Worm (Caenorhabditis elegans) whole organism, L4 larva: ENCODE measurements around the gene K08D8.9.
"Not testable (repeated sequence)": the region's sequence is repeated elsewhere in the genome, so short reads cannot be mapped to it uniquely, and the experiment has no call there.

ENCODE experiments used
- D1046.2 ChIP-seq: fragments of 200-800 bp; sonication (Bioruptor generic); IDR thresholded peaks from 2 replicates; pipeline ENCODE4 v1.3.6; 2022; ENCODE audit warnings: missing genetic modification characterization, missing compliant biosample characterization
- F26F4.8 ChIP-seq: fragments of 200-800 bp; sonication (Bioruptor generic); conservative IDR thresholded peaks from 2 replicates; pipeline ENCODE4 v1.3.6; 2022; ENCODE audit warnings: missing genetic modification characterization, missing compliant biosample characterization
- F37D6.2 ChIP-seq: sonication (generic microtip); optimal IDR thresholded peaks from 2 replicates; lab custom pipeline; 2016; ENCODE audit warnings: mild to moderate bottlenecking, missing genetic modification characterization, missing compliant biosample characterization
- F49E8.2 ChIP-seq: sonication (generic microtip); optimal IDR thresholded peaks from 2 replicates; lab custom pipeline; 2016; ENCODE audit warnings: missing compliant biosample characterization, mild to moderate bottlenecking, missing genetic modification characterization, borderline replicate concordance
- R02D3.7 ChIP-seq: fragments of 150-350 bp; sonication (generic microtip); optimal IDR thresholded peaks from 3 replicates; lab custom pipeline; 2014; ENCODE audit warnings: missing biosample characterization, missing genetic modification characterization
- ZK546.5 ChIP-seq, 2 experiments: sonication (generic microtip); optimal IDR thresholded peaks; 2 replicates each; lab custom pipeline; 2017; ENCODE audit warnings: missing biosample characterization in 2 of 2, missing genetic modification characterization in 2 of 2
- aha-1 ChIP-seq: fragments of 150-350 bp; peaks from one replicate; lab custom pipeline; 2014; ENCODE audit warnings: missing biosample characterization, missing genetic modification characterization
- arid-1 ChIP-seq: fragments of 200-800 bp; sonication (Bioruptor generic); conservative IDR thresholded peaks from 2 replicates; pipeline ENCODE4 v1.3.6; 2022; ENCODE audit warnings: missing genetic modification reagents, missing genetic modification characterization, missing compliant biosample characterization
- ceh-20 ChIP-seq: fragments of 200-800 bp; sonication (Bioruptor generic); IDR thresholded peaks from 2 replicates; pipeline ENCODE4 v1.3.6; 2022; ENCODE audit warnings: missing genetic modification reagents, missing genetic modification characterization, missing compliant biosample characterization
- ceh-62 ChIP-seq: sonication (generic microtip); optimal IDR thresholded peaks from 2 replicates; lab custom pipeline; 2017; ENCODE audit warnings: missing biosample characterization, missing genetic modification characterization
- cey-2 ChIP-seq: sonication (generic microtip); optimal IDR thresholded peaks from 3 replicates; lab custom pipeline; 2017; ENCODE audit warnings: missing genetic modification characterization, mild to moderate bottlenecking, missing compliant biosample characterization, antibody characterized with exemption, borderline replicate concordance; ENCODE audit not compliant: insufficient read depth
- daf-16 ChIP-seq, 3 experiments: sonication (generic microtip); optimal IDR thresholded peaks; 2 replicates each; lab custom pipeline; 2016 to 2017; ENCODE audit warnings: missing genetic modification characterization in 3 of 3, missing genetic modification reagents in 3 of 3, mild to moderate bottlenecking in 2 of 3, missing compliant biosample characterization in 2 of 3, missing biosample characterization in 1 of 3, moderate library complexity in 1 of 3
- dmd-6 ChIP-seq: fragments of 200-800 bp; sonication (Bioruptor generic); IDR thresholded peaks from 2 replicates; pipeline ENCODE4 v1.3.6; 2022; ENCODE audit warnings: missing genetic modification reagents, missing genetic modification characterization, missing compliant biosample characterization
- dmd-8 ChIP-seq: fragments of 200-800 bp; sonication (Bioruptor generic); IDR thresholded peaks from 2 replicates; pipeline ENCODE4 v1.3.6; 2022; ENCODE audit warnings: missing genetic modification characterization, missing compliant biosample characterization
- dve-1 ChIP-seq: sonication (generic microtip); optimal IDR thresholded peaks from 2 replicates; lab custom pipeline; 2017; ENCODE audit warnings: antibody characterized with exemption, mild to moderate bottlenecking, missing genetic modification characterization, missing compliant biosample characterization; ENCODE audit not compliant: insufficient read depth
- fos-1 ChIP-seq: fragments of 150-350 bp; optimal IDR thresholded peaks from 2 replicates; lab custom pipeline; 2014; ENCODE audit warnings: missing biosample characterization, missing genetic modification characterization
- gei-8 ChIP-seq: fragments of 200-800 bp; sonication (Bioruptor generic); optimal IDR thresholded peaks from 2 replicates; lab custom pipeline; 2018; ENCODE audit warnings: mild to moderate bottlenecking, missing genetic modification characterization, missing compliant biosample characterization
- hlh-11 ChIP-seq: fragments of 200-800 bp; sonication (Bioruptor generic); optimal IDR thresholded peaks from 2 replicates; lab custom pipeline; 2018; ENCODE audit warnings: mild to moderate bottlenecking, missing genetic modification characterization, missing compliant biosample characterization
- lin-1 ChIP-seq: fragments of 200-800 bp; sonication (Bioruptor generic); IDR thresholded peaks from 2 replicates; pipeline ENCODE4 v1.3.6; 2022; ENCODE audit warnings: missing genetic modification reagents, missing genetic modification characterization, missing compliant biosample characterization
- lir-3 ChIP-seq: sonication (generic microtip); optimal IDR thresholded peaks from 2 replicates; lab custom pipeline; 2016; ENCODE audit warnings: mild to moderate bottlenecking, missing genetic modification characterization, missing compliant biosample characterization
- lsy-2 ChIP-seq, 2 experiments: fragments of 150-350 bp in 1 of 2; sonication (generic microtip) in 1 of 2; optimal IDR thresholded peaks; 2 replicates each; lab custom pipeline; 2014 to 2017; ENCODE audit warnings: missing biosample characterization in 2 of 2, missing genetic modification characterization in 2 of 2
- nhr-111 ChIP-seq: fragments of 200-800 bp; sonication (Bioruptor generic); optimal IDR thresholded peaks from 2 replicates; lab custom pipeline; 2018; ENCODE audit warnings: mild to moderate bottlenecking, missing genetic modification characterization, missing compliant biosample characterization
- nhr-28 ChIP-seq: fragments of 150-350 bp; optimal IDR thresholded peaks from 2 replicates; lab custom pipeline; 2014; ENCODE audit warnings: missing biosample characterization, missing genetic modification characterization
- nhr-48 ChIP-seq: sonication (generic microtip); optimal IDR thresholded peaks from 2 replicates; lab custom pipeline; 2016; ENCODE audit warnings: mild to moderate bottlenecking, missing genetic modification characterization, missing compliant biosample characterization
- nhr-77 ChIP-seq: fragments of 150-350 bp; optimal IDR thresholded peaks from 2 replicates; lab custom pipeline; 2014; ENCODE audit warnings: missing biosample characterization, missing genetic modification characterization
- pha-4 ChIP-seq, 2 experiments: fragments of 150-350 bp in 1 of 2; fragments of 200-800 bp in 1 of 2; sonication (Bioruptor generic) in 1 of 2; IDR thresholded peaks in 1 of 2; optimal IDR thresholded peaks in 1 of 2; 2 replicates each; pipeline versions ENCODE4 v1.3.6 to Lab custom; 2014 to 2022; ENCODE audit warnings: missing genetic modification characterization in 2 of 2, missing genetic modification reagents in 2 of 2, missing biosample characterization in 1 of 2, missing compliant biosample characterization in 1 of 2
- php-3 ChIP-seq: fragments of 200-800 bp; sonication (Bioruptor generic); IDR thresholded peaks from 2 replicates; pipeline ENCODE4 v1.3.6; 2022; ENCODE audit warnings: missing genetic modification reagents, missing genetic modification characterization, missing compliant biosample characterization
- pqm-1 ChIP-seq: sonication (generic microtip); optimal IDR thresholded peaks from 2 replicates; lab custom pipeline; 2017; ENCODE audit warnings: missing biosample characterization, missing genetic modification characterization
- snpc-1.2 ChIP-seq: fragments of 200-800 bp; sonication (Bioruptor generic); IDR thresholded peaks from 2 replicates; pipeline ENCODE4 v1.3.6; 2022; ENCODE audit warnings: missing genetic modification reagents, missing genetic modification characterization, missing compliant biosample characterization
- spr-1 ChIP-seq: sonication (generic microtip); optimal IDR thresholded peaks from 2 replicates; lab custom pipeline; 2016; ENCODE audit warnings: mild to moderate bottlenecking, missing genetic modification characterization, missing compliant biosample characterization
- spr-3 ChIP-seq: fragments of 200-800 bp; sonication (Bioruptor generic); optimal IDR thresholded peaks from 2 replicates; lab custom pipeline; 2018; ENCODE audit warnings: mild to moderate bottlenecking, missing genetic modification characterization, missing compliant biosample characterization
- tra-1 ChIP-seq: fragments of 200-800 bp; sonication (Bioruptor generic); IDR thresholded peaks from 2 replicates; pipeline ENCODE4 v1.3.6; 2022; ENCODE audit warnings: missing genetic modification reagents, missing genetic modification characterization, missing compliant biosample characterization
- unc-130 ChIP-seq: sonication (generic microtip); optimal IDR thresholded peaks from 2 replicates; lab custom pipeline; 2016; ENCODE audit warnings: missing genetic modification reagents, missing genetic modification characterization, missing compliant biosample characterization
- unc-39 ChIP-seq: sonication (generic microtip); optimal IDR thresholded peaks from 2 replicates; lab custom pipeline; 2017; ENCODE audit warnings: missing biosample characterization, missing genetic modification characterization
- unc-62 ChIP-seq, 3 experiments: fragments of 150-350 bp in 1 of 3; sonication (generic microtip); optimal IDR thresholded peaks in 2 of 3; peaks in 1 of 3; 1 replicate in 1 of 3; 2 replicates in 2 of 3; lab custom pipeline; 2014 to 2017; ENCODE audit warnings: missing biosample characterization in 3 of 3, missing genetic modification characterization in 3 of 3, missing genetic modification reagents in 3 of 3, missing genotype in 1 of 3

Gene K08D8.9

DNA sequence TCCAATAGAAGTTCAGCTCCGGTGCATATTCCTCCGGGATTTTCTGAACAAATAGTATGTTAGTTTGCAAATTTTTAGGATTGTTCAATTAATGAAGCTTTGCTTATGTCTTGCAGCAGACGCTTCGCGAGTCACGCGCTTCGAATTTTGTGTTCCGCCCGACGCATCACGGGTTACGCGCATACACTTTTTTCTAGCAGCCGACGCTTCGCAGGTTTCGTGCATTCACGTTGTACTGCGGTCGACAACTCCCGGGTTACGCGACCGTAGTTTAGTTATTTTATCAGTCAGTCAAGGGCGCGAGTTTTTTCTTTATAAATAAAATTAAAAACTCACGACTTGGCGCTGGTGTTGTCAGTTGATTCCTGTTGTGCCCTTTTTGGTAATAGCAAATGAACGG is 29.7 kb upstream of the K08D8.9 start:
- TF ChIP-seq arid-1 (GFP tag; lab: Robert Waterston, UW) (no peak), R02D3.7 (no peak), ZK546.5 (tag; optimal IDR thresholded peaks at IDR 0.05; lab: Kevin White, UChicago) (no peak), unc-39 (tag; lab: Kevin White, UChicago) (no peak), unc-62 (GFP tag; optimal IDR thresholded peaks at IDR 0.05 in 1 of 2; lab: Kevin White, UChicago) (no peak), unc-62 (tag; optimal IDR thresholded peaks at IDR 0.05; lab: Kevin White, UChicago) (no peak), spr-3 (no peak), lsy-2 (tag; optimal IDR thresholded peaks at IDR 0.05; lab: Kevin White, UChicago) (no peak), lir-3 (tag; lab: Kevin White, UChicago) (no peak), tra-1 (no peak), cey-2 (tag; lab: Kevin White, UChicago) (no peak), dmd-8 (GFP tag; lab: Robert Waterston, UW) (no peak), ceh-20 (GFP tag; lab: Robert Waterston, UW) (no peak), nhr-77 (tag; lab: Kevin White, UChicago) (no peak), snpc-1.2 (no peak)

- TF ChIP-seq php-3 (GFP tag; lab: Robert Waterston, UW) (peak; percentile 70), nhr-28 (tag; lab: Kevin White, UChicago) (peak; percentile 8), dmd-6 (GFP tag; lab: Robert Waterston, UW) (peak; percentile 21; the same call in 1 of the 2 replicates), nhr-111 (no peak)
Observed at ce11 chrIV:12870315-12870714, 29.2 kb upstream of the K08D8.9 start.

ce11 chrIV:12871445-12871947 is 28.0 kb upstream of the K08D8.9 start, which contains the start of gene clec-187:
clec-187 (minus strand) TSS chrIV:12871495.
- no peak for TF ChIP-seq daf-16 (GFP tag; optimal IDR thresholded peaks at IDR 0.05; lab: Kevin White, UChicago)
- peak; percentile 46 for TF ChIP-seq daf-16 (tag; optimal IDR thresholded peaks at IDR 0.05; lab: Kevin White, UChicago)
- no peak for TF ChIP-seq unc-62 (GFP tag; optimal IDR thresholded peaks at IDR 0.05 in 1 of 2; lab: Kevin White, UChicago)
- TF ChIP-seq unc-62 (tag; optimal IDR thresholded peaks at IDR 0.05; lab: Kevin White, UChicago), result no peak
- peak; percentile 58 for TF ChIP-seq aha-1
- peak; percentile 5 for TF ChIP-seq dve-1 (tag; lab: Kevin White, UChicago)

DNA sequence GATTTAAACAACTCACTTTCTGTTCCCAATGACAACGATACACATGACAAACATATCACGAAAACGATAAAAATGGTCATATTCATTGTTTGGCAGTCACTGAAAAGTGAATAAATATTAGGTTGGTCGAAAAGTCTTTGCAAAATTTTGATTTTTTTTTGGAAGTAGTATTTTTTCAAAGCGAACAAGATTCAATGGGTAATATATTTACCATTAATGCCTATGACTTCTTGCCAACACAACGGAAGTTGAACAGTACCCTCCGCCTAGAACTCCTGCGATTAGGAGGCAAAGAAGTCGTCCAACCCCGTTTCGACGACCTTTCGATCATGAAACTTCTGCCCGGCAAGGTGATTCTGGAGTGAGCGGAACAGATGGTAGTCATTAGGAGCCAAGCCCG is 24.2 kb upstream of the K08D8.9 start, which contains the start of gene ZK896.1:
ZK896.1 (minus strand) TSS at position 101 of the 400 bp plus-strand sequence.
- TF ChIP-seq unc-62 (GFP tag; optimal IDR thresholded peaks at IDR 0.05 in 1 of 2; lab: Kevin White, UChicago); unc-62 (tag; optimal IDR thresholded peaks at IDR 0.05; lab: Kevin White, UChicago); fos-1; D1046.2 (GFP tag; lab: Robert Waterston, UW): not testable (repeated sequence)

- TF ChIP-seq dmd-6 (GFP tag; lab: Robert Waterston, UW) (peak; percentile 32; the same call in 1 of the 2 replicates), nhr-28 (tag; lab: Kevin White, UChicago) (peak; percentile 24), unc-130 (GFP tag; lab: Kevin White, UChicago) (no peak), ceh-62 (tag; lab: Kevin White, UChicago) (no peak), aha-1 (peak; percentile 12), pqm-1 (peak; percentile 64), nhr-77 (tag; lab: Kevin White, UChicago) (no peak), daf-16 (GFP tag; optimal IDR thresholded peaks at IDR 0.05; lab: Kevin White, UChicago) (no peak), daf-16 (tag; optimal IDR thresholded peaks at IDR 0.05; lab: Kevin White, UChicago) (peak; percentile 46), lir-3 (tag; lab: Kevin White, UChicago) (no peak), lsy-2 (tag; optimal IDR thresholded peaks at IDR 0.05; lab: Kevin White, UChicago) (no peak), F26F4.8 (no peak), hlh-11 (no peak)
Observed at ce11 chrIV:12876558-12876957, 22.9 kb upstream of the K08D8.9 start.

DNA sequence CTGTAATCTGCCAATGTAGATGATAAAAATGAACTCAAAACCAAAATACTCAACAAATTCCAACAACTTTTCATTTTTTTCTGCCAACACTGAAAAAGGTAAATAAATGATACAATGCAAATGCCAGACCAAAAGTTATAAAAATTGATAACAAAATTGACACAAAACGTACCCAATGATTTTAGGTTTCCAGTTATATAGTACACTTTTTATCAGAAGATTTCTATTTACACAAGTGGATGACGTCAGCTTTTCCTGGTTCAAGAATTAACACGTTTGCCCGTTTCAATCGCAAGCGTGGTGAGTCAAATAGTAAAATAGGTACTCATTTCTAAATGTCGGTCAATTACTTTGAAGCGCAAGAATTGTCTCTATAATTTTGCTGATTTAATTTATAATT is 19.9 kb upstream of the K08D8.9 start, which contains the start of gene ZK896.5:
ZK896.5 (minus strand) TSS at position 89 of the 400 bp plus-strand sequence.
- TF ChIP-seq unc-62 (GFP tag; optimal IDR thresholded peaks at IDR 0.05 in 1 of 2; lab: Kevin White, UChicago) (peak in 1 of 2 experiments; percentile 9), unc-62 (tag; optimal IDR thresholded peaks at IDR 0.05; lab: Kevin White, UChicago) (no peak), dmd-6 (GFP tag; lab: Robert Waterston, UW) (peak; percentile 90), pqm-1 (peak; percentile 45), spr-1 (tag; lab: Kevin White, UChicago) (no peak), daf-16 (GFP tag; optimal IDR thresholded peaks at IDR 0.05; lab: Kevin White, UChicago) (no peak), daf-16 (tag; optimal IDR thresholded peaks at IDR 0.05; lab: Kevin White, UChicago) (peak; percentile 65), aha-1 (peak; percentile 44), pha-4 (GFP tag; IDR thresholded peaks at IDR 0.05; lab: Robert Waterston, UW) (no peak), pha-4 (tag; optimal IDR thresholded peaks at IDR 0.05; lab: Kevin White, UChicago) (peak; percentile 6), nhr-28 (tag; lab: Kevin White, UChicago) (peak; percentile 13), F49E8.2 (no peak), F37D6.2 (no peak), lin-1 (GFP tag; lab: Robert Waterston, UW) (no peak), hlh-11 (peak; percentile 23), nhr-48 (tag; lab: Kevin White, UChicago) (peak; percentile 74), dve-1 (tag; lab: Kevin White, UChicago) (peak; percentile 53), gei-8 (no peak)
